Fruit fly (Drosophila melanogaster) whole organism, wandering third instar larva: ENCODE results near the gene Cyp6v1.
A peak's percentile ranks its signal among the peaks of the same experiment; 100 is the strongest.

Source experiments
- Abd-B ChIP-seq: fragments of >200 bp; optimal IDR thresholded peaks from 2 replicates; lab custom pipeline; 2017; ENCODE audit warnings: missing biosample characterization, missing genetic modification characterization
- CrebA ChIP-seq: fragments of 200-800 bp; sonication (Bioruptor generic); optimal IDR thresholded peaks from 2 replicates; lab custom pipeline; 2016; ENCODE audit warnings: missing biosample characterization, mild to moderate bottlenecking, missing genetic modification characterization, borderline replicate concordance
- Dfd ChIP-seq: fragments of >200 bp; optimal IDR thresholded peaks from 2 replicates; lab custom pipeline; 2017; ENCODE audit warnings: missing biosample characterization, missing genetic modification characterization
- Dif ChIP-seq: fragments of 200-275, 200-300 bp; sonication (Bioruptor generic); optimal IDR thresholded peaks from 2 replicates; lab custom pipeline; 2018; ENCODE audit warnings: missing biosample characterization, missing genetic modification characterization; ENCODE audit not compliant: partially characterized antibody
- HLH106 ChIP-seq: fragments of 200-800 bp; optimal IDR thresholded peaks from 3 replicates; lab custom pipeline; 2019; ENCODE audit warnings: missing biosample characterization, mild to moderate bottlenecking, missing genetic modification characterization, moderate library complexity
- Hnf4 ChIP-seq: fragments of 200-800 bp; sonication (Bioruptor generic); optimal IDR thresholded peaks from 2 replicates; lab custom pipeline; 2016; ENCODE audit warnings: missing biosample characterization, mild to moderate bottlenecking, missing genetic modification characterization
- Hr78 ChIP-seq: fragments of >200 bp; optimal IDR thresholded peaks from 2 replicates; lab custom pipeline; 2017; ENCODE audit warnings: missing biosample characterization, missing genetic modification characterization
- Jra ChIP-seq: sonication (Bioruptor generic); optimal IDR thresholded peaks from 2 replicates; lab custom pipeline; 2016; ENCODE audit warnings: missing biosample characterization, missing genetic modification characterization
- Myc ChIP-seq: fragments of >200 bp; optimal IDR thresholded peaks from 2 replicates; lab custom pipeline; 2017
- N ChIP-seq: fragments of >200 bp; optimal IDR thresholded peaks from 2 replicates; lab custom pipeline; 2018; ENCODE audit warnings: missing biosample characterization, missing external identifiers, missing genetic modification characterization
- OdsH ChIP-seq: fragments of 200-800 bp; sonication (Bioruptor generic); optimal IDR thresholded peaks from 2 replicates; lab custom pipeline; 2016; ENCODE audit warnings: missing biosample characterization, mild to moderate bottlenecking, missing genetic modification characterization
- Rel ChIP-seq, 2 experiments: fragments of 200-800 bp; sonication (Bioruptor generic) in 1 of 2; optimal IDR thresholded peaks; 2 replicates in 1 of 2; 3 replicates in 1 of 2; lab custom pipeline; 2016 to 2019; ENCODE audit warnings: mild to moderate bottlenecking in 2 of 2, missing biosample characterization in 2 of 2, missing genetic modification characterization in 2 of 2, moderate library complexity in 1 of 2
- Sp1 ChIP-seq: fragments of 200-800 bp; sonication (Bioruptor generic); optimal IDR thresholded peaks from 3 replicates; lab custom pipeline; 2019; ENCODE audit warnings: missing biosample characterization, mild to moderate bottlenecking, missing genetic modification characterization, moderate library complexity
- Vsx2 ChIP-seq: fragments of 200-300, 225-300 bp; sonication (Bioruptor generic); optimal IDR thresholded peaks from 2 replicates; lab custom pipeline; 2018; ENCODE audit warnings: missing biosample characterization, missing genetic modification characterization; ENCODE audit not compliant: partially characterized antibody
- br ChIP-seq: fragments of 200-800 bp; sonication (Bioruptor generic); optimal IDR thresholded peaks from 2 replicates; lab custom pipeline; 2016; ENCODE audit warnings: missing biosample characterization, missing genetic modification characterization
- brk ChIP-seq: fragments of 200-800 bp; sonication (Bioruptor generic); optimal IDR thresholded peaks from 2 replicates; lab custom pipeline; 2016; ENCODE audit warnings: missing biosample characterization, mild to moderate bottlenecking, missing genetic modification characterization
- dl ChIP-seq, 2 experiments: fragments of 175-275, 200-275 bp in 1 of 2; fragments of 200-275 bp in 1 of 2; sonication (Bioruptor generic); optimal IDR thresholded peaks; lab custom pipeline; 2018; ENCODE audit warnings: mild to moderate bottlenecking in 2 of 2, missing biosample characterization in 2 of 2, missing genetic modification characterization in 2 of 2, moderate library complexity in 2 of 2; ENCODE audit not compliant: partially characterized antibody in 2 of 2, insufficient read depth in 1 of 2
- dmrt93B ChIP-seq: fragments of 200-800 bp; sonication (Bioruptor generic); optimal IDR thresholded peaks from 2 replicates; lab custom pipeline; 2018; ENCODE audit warnings: missing biosample characterization, mild to moderate bottlenecking, missing genetic modification characterization
- dsf ChIP-seq: sonication (Bioruptor generic); optimal IDR thresholded peaks from 2 replicates; lab custom pipeline; 2016; ENCODE audit warnings: missing biosample characterization, missing genetic modification characterization, borderline replicate concordance
- ey ChIP-seq: fragments of 200-800 bp; sonication (Bioruptor generic); optimal IDR thresholded peaks from 2 replicates; lab custom pipeline; 2016; ENCODE audit warnings: missing biosample characterization, missing genetic modification characterization
- foxo ChIP-seq, 2 experiments: fragments of 200-800 bp; sonication (Bioruptor generic); optimal IDR thresholded peaks; 2 replicates in 1 of 2; 3 replicates in 1 of 2; lab custom pipeline; 2016 to 2017; ENCODE audit warnings: missing biosample characterization in 2 of 2, missing genetic modification characterization in 2 of 2
- fru ChIP-seq: fragments of 200-800 bp; sonication (Bioruptor generic); optimal IDR thresholded peaks from 3 replicates; lab custom pipeline; 2016; ENCODE audit warnings: missing biosample characterization, mild to moderate bottlenecking, missing genetic modification characterization
- jim ChIP-seq: fragments of 175-275, 200-325 bp; sonication (Bioruptor generic); optimal IDR thresholded peaks from 2 replicates; lab custom pipeline; 2016; ENCODE audit warnings: missing biosample characterization, mild to moderate bottlenecking, missing genetic modification characterization
- lola ChIP-seq: fragments of >200 bp; optimal IDR thresholded peaks from 2 replicates; lab custom pipeline; 2017; ENCODE audit warnings: missing biosample characterization, missing genetic modification characterization
- pan ChIP-seq: fragments of >200 bp; optimal IDR thresholded peaks from 2 replicates; lab custom pipeline; 2017
- psq ChIP-seq: fragments of 200-800 bp; sonication (Bioruptor generic); optimal IDR thresholded peaks from 3 replicates; lab custom pipeline; 2017; ENCODE audit warnings: missing biosample characterization, mild to moderate bottlenecking, missing genetic modification characterization, moderate library complexity
- rgr ChIP-seq: fragments of 200-800 bp; sonication (Bioruptor generic); optimal IDR thresholded peaks from 3 replicates; lab custom pipeline; 2016; ENCODE audit warnings: missing biosample characterization, mild to moderate bottlenecking, missing genetic modification characterization
- sv ChIP-seq: fragments of 200-800 bp; sonication (Bioruptor generic); optimal IDR thresholded peaks from 3 replicates; lab custom pipeline; 2016; ENCODE audit warnings: missing biosample characterization, missing genetic modification characterization
- usp ChIP-seq: fragments of >200 bp; optimal IDR thresholded peaks from 2 replicates; lab custom pipeline; 2017; ENCODE audit warnings: missing biosample characterization, missing genetic modification characterization
- woc ChIP-seq: sonication (Bioruptor generic); optimal IDR thresholded peaks from 2 replicates; lab custom pipeline; 2016; ENCODE audit warnings: missing biosample characterization, mild to moderate bottlenecking, missing genetic modification characterization

Cyp6v1 gene

DNA sequence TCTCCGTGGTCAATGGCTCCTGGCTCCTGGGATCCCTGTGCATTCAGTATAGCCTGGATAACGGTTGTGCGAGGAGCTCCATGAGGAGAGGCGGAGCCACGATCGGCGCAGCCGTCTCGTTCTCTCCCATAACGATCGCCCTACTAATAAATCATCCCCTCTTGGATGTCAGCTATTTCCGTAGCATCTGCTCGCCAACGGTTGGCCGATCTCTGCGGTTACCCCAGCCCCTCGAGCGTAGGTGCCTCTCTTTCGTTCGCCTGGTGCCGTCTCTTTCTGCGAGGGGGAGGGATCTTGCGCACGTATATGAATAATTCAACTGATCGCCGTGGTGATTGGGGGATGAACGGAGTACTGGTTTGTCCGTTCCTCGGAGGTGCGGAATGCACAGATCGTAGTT lies 33.5 kb downstream of the Cyp6v1 start, which contains the start of gene run:
TSS of gene run (plus strand) at position 217 of the 400 bp plus-strand sequence.
- no peak for TF ChIP-seq pan (lab: Kevin White, UChicago)
- no peak for TF ChIP-seq Myc (lab: Kevin White, UChicago)
- TF ChIP-seq Hr78 (GFP tag; lab: Kevin White, UChicago), result no peak
- no peak for TF ChIP-seq sv (GFP tag; lab: Kevin White, UChicago)
- TF ChIP-seq Hnf4 (GFP tag; lab: Kevin White, UChicago), result no peak
- no peak for TF ChIP-seq CrebA
- no peak for TF ChIP-seq dmrt93B (GFP tag; lab: Kevin White, UChicago)
- TF ChIP-seq rgr (GFP tag; lab: Kevin White, UChicago), result no peak
- TF ChIP-seq Sp1, result no peak
- TF ChIP-seq jim (GFP tag; lab: Kevin White, UChicago), result no peak

- TF ChIP-seq dl (GFP tag; optimal IDR thresholded peaks at IDR 0.05; lab: Kevin White, UChicago; ENCODE audit: insufficient read depth in 1 of 2, partially characterized antibody in 2 of 2) (no peak), Abd-B (GFP tag; lab: Kevin White, UChicago) (no peak)
Observed at dm6 chrX:20691213-20691612, 34.3 kb downstream of the Cyp6v1 start.

dm6 chrX:20693814-20694452 lies 37.0 kb downstream of the Cyp6v1 start:
- TF ChIP-seq sv (GFP tag; lab: Kevin White, UChicago) (no peak), Rel (GFP tag; optimal IDR thresholded peaks at IDR 0.05; lab: Kevin White, UChicago) (no peak), Rel (tag; optimal IDR thresholded peaks at IDR 0.05; lab: Kevin White, UChicago) (no peak), lola (GFP tag; lab: Kevin White, UChicago) (no peak), brk (GFP tag; lab: Kevin White, UChicago) (no peak), Dfd (GFP tag; lab: Kevin White, UChicago) (no peak), fru (GFP tag; lab: Kevin White, UChicago) (no peak), woc (no peak)
- TF ChIP-seq, all 38 proteins: peak for 0

DNA sequence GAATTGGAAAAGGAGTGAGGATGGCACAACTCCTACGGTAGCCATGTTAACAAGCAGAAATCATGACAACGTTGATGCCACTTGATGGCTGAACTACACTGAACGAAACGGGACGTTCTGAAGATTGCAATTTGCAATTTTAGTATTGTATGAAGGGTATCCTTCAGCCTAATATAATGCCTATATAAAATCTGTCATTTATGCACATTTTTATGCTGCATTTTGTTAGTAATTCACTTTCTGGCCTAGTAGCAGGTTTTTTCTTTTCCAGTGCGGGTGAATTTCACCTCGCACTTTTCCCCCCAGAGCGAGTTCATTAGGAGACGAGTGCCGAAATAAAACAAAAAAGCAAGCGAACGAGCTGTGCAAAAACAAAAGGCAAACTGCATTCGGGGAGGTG lies 46.0 kb downstream of the Cyp6v1 start:
- TF ChIP-seq lola (GFP tag; lab: Kevin White, UChicago) (no peak), Sp1 (no peak), Rel (GFP tag; optimal IDR thresholded peaks at IDR 0.05; lab: Kevin White, UChicago) (no peak), Rel (tag; optimal IDR thresholded peaks at IDR 0.05; lab: Kevin White, UChicago) (no peak), dsf (GFP tag; lab: Kevin White, UChicago) (no peak), dl (GFP tag; optimal IDR thresholded peaks at IDR 0.05; lab: Kevin White, UChicago; ENCODE audit: insufficient read depth in 1 of 2, partially characterized antibody in 2 of 2) (no peak), br (GFP tag; lab: Kevin White, UChicago) (no peak), brk (GFP tag; lab: Kevin White, UChicago) (no peak), Dfd (GFP tag; lab: Kevin White, UChicago) (no peak), jim (GFP tag; lab: Kevin White, UChicago) (no peak), OdsH (GFP tag; lab: Kevin White, UChicago) (no peak), N (GFP tag; lab: Kevin White, UChicago) (no peak), Hr78 (GFP tag; lab: Kevin White, UChicago) (no peak), psq (GFP tag; lab: Kevin White, UChicago) (no peak), sv (GFP tag; lab: Kevin White, UChicago) (no peak), foxo (GFP tag; optimal IDR thresholded peaks at IDR 0.05; lab: Kevin White, UChicago) (no peak), rgr (GFP tag; lab: Kevin White, UChicago) (no peak), Jra (no peak)

dm6 chrX:20704337-20704736 lies 47.4 kb downstream of the Cyp6v1 start:
- no peak for TF ChIP-seq jim (GFP tag; lab: Kevin White, UChicago)
- peak; percentile 66 for TF ChIP-seq Dfd (GFP tag; lab: Kevin White, UChicago)

DNA sequence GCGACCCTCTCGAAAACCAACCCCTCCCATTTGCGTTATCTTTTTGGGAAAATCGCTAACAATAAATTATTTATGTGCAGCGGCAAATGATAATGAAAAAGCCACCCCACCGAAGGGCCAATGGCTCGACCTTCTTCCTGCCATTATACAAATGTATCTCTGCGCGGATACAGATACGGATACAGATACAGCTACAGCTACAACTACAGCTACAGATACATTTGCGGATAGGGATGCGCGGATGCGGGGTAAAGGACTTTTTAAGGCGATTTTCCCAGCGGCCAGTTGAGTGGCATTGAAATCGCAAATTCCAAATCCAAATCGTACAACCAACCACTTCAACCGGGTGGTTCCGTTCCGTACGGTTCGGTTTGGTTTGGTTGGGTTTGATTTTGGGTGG lies 52.8 kb downstream of the Cyp6v1 start:
- no peak for TF ChIP-seq Vsx2 (GFP tag; lab: Kevin White, UChicago)
- TF ChIP-seq HLH106, result no peak
- no peak for TF ChIP-seq N (GFP tag; lab: Kevin White, UChicago)
- TF ChIP-seq sv (GFP tag; lab: Kevin White, UChicago), result no peak
- no peak for TF ChIP-seq usp (GFP tag; lab: Kevin White, UChicago)
- TF ChIP-seq ey (GFP tag; lab: Kevin White, UChicago), result no peak
- no peak for TF ChIP-seq Jra
- TF ChIP-seq Dif (GFP tag; lab: Kevin White, UChicago), result no peak
- TF ChIP-seq, all 38 proteins: peak for 0
